Fruit fly (Drosophila melanogaster): ENCODE measurements around the gene Myo28B1.

Myo28B1 gene

DNA sequence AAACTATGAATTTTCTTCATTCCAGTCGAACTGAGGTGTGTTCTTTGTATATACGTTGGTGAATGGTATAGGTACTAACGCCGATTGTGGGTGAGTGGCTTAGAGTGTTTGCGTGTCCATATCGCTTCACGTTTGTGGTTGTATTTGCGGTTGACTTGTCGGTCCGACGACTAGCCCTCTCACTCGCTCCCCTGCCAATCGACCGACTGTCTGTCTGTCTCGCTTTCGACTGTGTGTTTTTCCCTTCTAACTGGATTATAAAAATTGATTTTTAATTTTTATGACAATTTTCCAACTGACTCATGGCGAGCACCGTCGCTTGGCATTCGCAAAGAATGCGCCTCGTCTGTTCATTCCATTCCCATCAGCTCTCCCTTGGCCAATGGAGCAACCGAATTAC lies 6.3 kb upstream of the Myo28B1 start:
- TF ChIP-seq Pif1A (GFP tag; optimal IDR thresholded peaks at IDR 0.05) (no peak), CG9948 (tag; optimal IDR thresholded peaks at IDR 0.05) (no peak), CG34367 (tag; optimal IDR thresholded peaks at IDR 0.05) (no peak)

DNA sequence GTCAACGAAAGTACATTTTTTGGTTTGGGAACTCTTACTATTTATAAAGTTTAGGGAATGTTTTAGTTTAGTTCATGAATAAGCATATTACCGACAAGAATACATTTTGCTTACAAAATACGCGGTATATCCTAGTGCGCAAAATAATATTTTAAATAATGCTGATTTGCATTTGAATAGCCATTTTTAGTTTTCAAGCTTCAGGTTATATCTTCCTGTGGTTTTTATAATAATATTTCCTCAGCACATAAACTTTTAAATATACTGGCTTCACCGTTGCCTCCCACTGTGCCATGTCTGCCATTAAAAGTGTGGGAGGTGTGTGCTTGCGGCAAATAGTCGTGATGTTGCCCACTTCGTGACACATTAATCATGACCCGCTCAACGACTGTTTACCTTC lies 5.8 kb upstream of the Myo28B1 start:
- no peak for TF ChIP-seq Snoo (tag; optimal IDR thresholded peaks at IDR 0.05)
- TF ChIP-seq CG9948 (tag; optimal IDR thresholded peaks at IDR 0.05) = no peak
- TF ChIP-seq Ets98B (GFP tag; IDR thresholded peaks at IDR 0.05) = no peak
- no peak for TF ChIP-seq D1 (tag; optimal IDR thresholded peaks at IDR 0.05)
- TF ChIP-seq CG15710 (tag; optimal IDR thresholded peaks at IDR 0.05) = no peak
- TF ChIP-seq EcR (GFP tag; optimal IDR thresholded peaks at IDR 0.05) = no peak
- TF ChIP-seq CG34367 (tag; optimal IDR thresholded peaks at IDR 0.05) = no peak
- no peak for TF ChIP-seq CG14655 (GFP tag; optimal IDR thresholded peaks at IDR 0.05)
- no peak for TF ChIP-seq gl (tag; optimal IDR thresholded peaks at IDR 0.05)
- no peak for TF ChIP-seq CG10348 (GFP tag; IDR thresholded peaks at IDR 0.05)
- TF ChIP-seq CG17806 (tag; optimal IDR thresholded peaks at IDR 0.05) = no peak
- TF ChIP-seq CG13204 (GFP tag; optimal IDR thresholded peaks at IDR 0.05) = no peak
- TF ChIP-seq CG8301 (tag; optimal IDR thresholded peaks at IDR 0.05) = no peak

DNA sequence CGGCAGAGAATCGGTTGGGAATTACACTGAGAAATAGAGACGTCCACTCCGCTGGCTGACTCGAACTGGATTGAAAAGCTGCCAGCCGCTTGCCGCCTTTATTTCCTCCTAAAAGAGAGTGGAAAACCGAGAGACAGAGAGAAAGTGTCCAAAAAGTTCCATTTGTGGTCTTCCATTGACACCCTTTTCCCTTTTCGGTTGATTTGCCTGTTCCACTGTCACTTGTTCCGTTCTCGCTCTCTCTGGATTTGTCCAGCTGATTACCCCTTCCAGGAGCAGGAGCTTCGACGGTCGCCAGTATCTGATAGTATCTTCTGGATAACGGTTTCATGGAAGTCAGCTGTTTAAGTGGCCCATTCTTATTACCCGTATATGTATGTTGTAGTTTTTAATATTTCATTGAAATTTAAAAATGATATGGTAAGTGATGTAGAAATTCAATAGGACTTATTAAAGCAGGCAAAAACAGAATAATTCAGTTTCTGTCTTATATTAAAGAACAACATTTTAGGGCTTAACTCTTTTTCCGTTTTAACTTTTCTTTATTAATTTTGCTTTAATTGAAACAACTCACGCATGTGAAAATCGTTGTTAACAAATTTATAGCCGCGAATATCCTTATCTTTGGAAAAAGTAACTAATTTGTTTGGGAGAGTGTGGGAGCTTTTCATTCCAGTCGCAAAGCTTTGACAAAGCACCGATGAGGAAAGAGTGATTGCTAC lies 9.3 kb downstream of the Myo28B1 start, which contains the start of gene Slob:
Gene Slob (minus strand): TSS at position 51 of the 722 bp plus-strand sequence.
- TF ChIP-seq CG8159 (tag; optimal IDR thresholded peaks at IDR 0.05) = peak; percentile 2
- no peak for TF ChIP-seq rn (GFP tag; IDR thresholded peaks at IDR 0.05)
- TF ChIP-seq CG15710 (tag; optimal IDR thresholded peaks at IDR 0.05) = no peak

DNA sequence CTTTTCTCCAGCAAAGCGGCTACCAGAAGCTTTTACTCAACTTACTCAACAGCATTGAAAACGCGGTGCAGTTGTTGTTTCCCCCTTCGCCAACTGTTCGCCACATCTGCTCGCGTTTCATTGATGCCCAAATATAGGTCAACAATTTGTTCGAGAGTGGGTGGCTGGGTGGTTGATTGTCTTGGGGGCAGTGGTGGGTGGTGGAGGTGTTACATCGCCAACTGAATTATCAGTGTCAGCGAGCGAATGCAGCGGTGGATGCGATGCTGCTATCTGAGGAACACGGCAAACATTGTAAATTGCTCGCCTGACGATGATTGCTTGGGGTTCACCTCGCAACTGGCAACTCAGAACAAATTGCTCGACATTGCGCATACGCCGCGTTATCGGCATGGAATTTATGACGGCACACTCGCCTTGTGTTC lies 9.9 kb downstream of the Myo28B1 start:
- TF ChIP-seq CG8159 (tag; optimal IDR thresholded peaks at IDR 0.05) (no peak), CG32121 (GFP tag; IDR thresholded peaks at IDR 0.05) (no peak), CG17806 (tag; optimal IDR thresholded peaks at IDR 0.05) (no peak), Snoo (tag; optimal IDR thresholded peaks at IDR 0.05) (no peak), Pif1B (GFP tag; optimal IDR thresholded peaks at IDR 0.05) (no peak), EcR (GFP tag; optimal IDR thresholded peaks at IDR 0.05) (no peak), CG10348 (GFP tag; IDR thresholded peaks at IDR 0.05) (no peak), fd96Ca (GFP tag; IDR thresholded peaks at IDR 0.05) (no peak), CG15710 (tag; optimal IDR thresholded peaks at IDR 0.05) (no peak), CG14655 (GFP tag; optimal IDR thresholded peaks at IDR 0.05) (no peak), CG8301 (tag; optimal IDR thresholded peaks at IDR 0.05) (no peak), rn (GFP tag; IDR thresholded peaks at IDR 0.05) (no peak), CG4496 (GFP tag; IDR thresholded peaks at IDR 0.05) (no peak), Ets98B (GFP tag; IDR thresholded peaks at IDR 0.05) (no peak), Pif1A (GFP tag; optimal IDR thresholded peaks at IDR 0.05) (no peak), CG9948 (tag; optimal IDR thresholded peaks at IDR 0.05) (no peak), CG13204 (GFP tag; optimal IDR thresholded peaks at IDR 0.05) (no peak)

DNA sequence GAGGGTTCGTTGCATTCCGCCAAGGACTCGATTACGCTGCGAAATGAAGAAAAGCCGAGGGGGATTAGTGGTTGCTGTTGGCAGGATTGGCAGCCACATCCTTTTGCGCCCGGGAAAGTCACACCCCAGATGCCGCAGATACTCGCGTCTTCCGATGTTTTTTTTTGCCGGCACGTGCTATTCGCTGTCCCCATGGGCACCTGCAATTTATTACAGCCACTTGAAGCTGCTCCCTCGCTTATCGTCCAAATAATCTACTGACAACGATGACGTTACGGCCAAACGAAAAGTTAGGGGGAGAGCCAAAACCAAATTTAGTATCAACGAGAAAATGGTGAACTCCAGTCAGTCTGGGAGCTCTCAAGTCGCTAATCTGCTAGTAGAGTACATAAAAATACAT lies 11.1 kb downstream of the Myo28B1 start:
- TF ChIP-seq CG13204 (GFP tag; optimal IDR thresholded peaks at IDR 0.05) = no peak
- TF ChIP-seq CG4496 (GFP tag; IDR thresholded peaks at IDR 0.05) = no peak
- TF ChIP-seq fd96Ca (GFP tag; IDR thresholded peaks at IDR 0.05) = no peak
- no peak for TF ChIP-seq CG15710 (tag; optimal IDR thresholded peaks at IDR 0.05)
- TF ChIP-seq EcR (GFP tag; optimal IDR thresholded peaks at IDR 0.05) = no peak
- no peak for TF ChIP-seq Pif1A (GFP tag; optimal IDR thresholded peaks at IDR 0.05)
- no peak for TF ChIP-seq Snoo (tag; optimal IDR thresholded peaks at IDR 0.05)
- TF ChIP-seq Pif1B (GFP tag; optimal IDR thresholded peaks at IDR 0.05) = no peak

DNA sequence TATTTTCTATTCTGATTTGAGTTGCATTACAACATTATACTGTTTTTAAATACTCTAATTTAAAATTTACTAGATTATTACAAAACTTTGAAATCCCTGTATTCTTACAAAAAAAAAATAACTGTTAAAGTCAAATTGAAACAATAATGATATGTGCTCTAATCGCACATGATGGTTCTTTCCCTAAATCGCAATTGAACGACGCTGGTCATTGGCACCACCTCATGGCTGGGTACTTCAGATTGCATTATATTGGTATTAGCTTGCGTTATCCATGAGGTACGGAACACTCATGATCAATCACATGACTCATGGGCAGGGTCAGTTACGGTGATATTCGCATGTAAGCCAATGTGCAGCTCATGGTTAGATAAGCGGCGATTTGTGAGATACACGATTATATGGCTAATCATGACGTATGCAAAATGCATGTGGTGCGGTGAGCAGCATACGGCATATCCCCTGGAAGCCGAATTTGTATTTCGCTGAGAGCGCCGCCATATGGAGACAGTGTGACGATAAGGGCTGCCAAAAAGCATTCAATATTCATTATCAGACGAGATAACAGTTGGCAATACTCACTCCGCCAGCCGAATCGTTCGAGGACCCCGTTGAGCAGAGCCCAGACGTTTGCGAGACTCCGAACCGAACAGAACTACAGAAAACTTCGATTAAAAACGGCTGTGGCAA lies 12.4 kb downstream of the Myo28B1 start:
- no peak for TF ChIP-seq CG34367 (tag; optimal IDR thresholded peaks at IDR 0.05)
- TF ChIP-seq Snoo (tag; optimal IDR thresholded peaks at IDR 0.05) = no peak
- TF ChIP-seq CG8301 (tag; optimal IDR thresholded peaks at IDR 0.05) = no peak
- TF ChIP-seq CG4496 (GFP tag; IDR thresholded peaks at IDR 0.05) = no peak
- no peak for TF ChIP-seq CG8159 (tag; optimal IDR thresholded peaks at IDR 0.05)
- TF ChIP-seq CG17806 (tag; optimal IDR thresholded peaks at IDR 0.05) = no peak
- TF ChIP-seq D1 (tag; optimal IDR thresholded peaks at IDR 0.05) = no peak
- TF ChIP-seq CG9948 (tag; optimal IDR thresholded peaks at IDR 0.05) = no peak
- no peak for TF ChIP-seq CG14655 (GFP tag; optimal IDR thresholded peaks at IDR 0.05)
- no peak for TF ChIP-seq CG12605 (GFP tag; IDR thresholded peaks at IDR 0.05)
- TF ChIP-seq CG32121 (GFP tag; IDR thresholded peaks at IDR 0.05) = no peak
- no peak for TF ChIP-seq CG15710 (tag; optimal IDR thresholded peaks at IDR 0.05)
- TF ChIP-seq fd96Ca (GFP tag; IDR thresholded peaks at IDR 0.05) = no peak

DNA sequence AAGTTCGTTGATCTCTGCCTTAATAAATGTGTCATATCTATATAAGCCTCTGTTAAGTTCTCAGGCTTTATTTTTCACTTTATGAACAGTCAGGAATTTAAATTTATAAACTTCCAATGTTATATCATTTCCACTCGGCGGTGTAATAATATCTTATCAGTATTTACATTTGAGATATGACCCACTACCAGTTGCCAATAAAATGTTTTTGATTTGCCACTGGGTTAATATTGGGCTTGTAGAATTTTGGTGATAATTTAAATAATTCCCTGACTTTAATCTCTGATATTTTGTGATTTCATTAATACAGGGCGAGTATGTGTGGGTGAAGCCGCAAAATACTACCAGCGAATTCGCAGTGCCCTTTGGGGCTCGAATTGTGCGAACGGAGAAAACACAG lies 14.5 kb downstream of the Myo28B1 start:
- TF ChIP-seq Snoo (tag; optimal IDR thresholded peaks at IDR 0.05) (no peak), CG32121 (GFP tag; IDR thresholded peaks at IDR 0.05) (no peak), rn (GFP tag; IDR thresholded peaks at IDR 0.05) (no peak), CG9948 (tag; optimal IDR thresholded peaks at IDR 0.05) (no peak), Pif1A (GFP tag; optimal IDR thresholded peaks at IDR 0.05) (no peak), CG8301 (tag; optimal IDR thresholded peaks at IDR 0.05) (no peak), fd96Ca (GFP tag; IDR thresholded peaks at IDR 0.05) (no peak), CG10348 (GFP tag; IDR thresholded peaks at IDR 0.05) (no peak), CG17806 (tag; optimal IDR thresholded peaks at IDR 0.05) (no peak), CG4496 (GFP tag; IDR thresholded peaks at IDR 0.05) (no peak), gl (tag; optimal IDR thresholded peaks at IDR 0.05) (no peak), Pif1B (GFP tag; optimal IDR thresholded peaks at IDR 0.05) (no peak), EcR (GFP tag; optimal IDR thresholded peaks at IDR 0.05) (no peak), D1 (tag; optimal IDR thresholded peaks at IDR 0.05) (no peak), CG13204 (GFP tag; optimal IDR thresholded peaks at IDR 0.05) (no peak)
